Worm (Caenorhabditis elegans) whole organism, dauer: ENCODE measurements around the gene F58A6.1.

Experiments
- unc-62 ChIP-seq: sonication (generic microtip); optimal IDR thresholded peaks from 2 replicates; lab custom pipeline; 2017; ENCODE audit warnings: missing biosample characterization, missing genetic modification reagents, missing genetic modification characterization

F58A6.1 gene

ce11 chrII:5178609-5179008 is 35.9 kb downstream of the F58A6.1 start:
- no peak for TF ChIP-seq unc-62

- no peak for TF ChIP-seq unc-62
Observed at ce11 chrII:5180272-5180671, 37.6 kb downstream of the F58A6.1 start.

DNA sequence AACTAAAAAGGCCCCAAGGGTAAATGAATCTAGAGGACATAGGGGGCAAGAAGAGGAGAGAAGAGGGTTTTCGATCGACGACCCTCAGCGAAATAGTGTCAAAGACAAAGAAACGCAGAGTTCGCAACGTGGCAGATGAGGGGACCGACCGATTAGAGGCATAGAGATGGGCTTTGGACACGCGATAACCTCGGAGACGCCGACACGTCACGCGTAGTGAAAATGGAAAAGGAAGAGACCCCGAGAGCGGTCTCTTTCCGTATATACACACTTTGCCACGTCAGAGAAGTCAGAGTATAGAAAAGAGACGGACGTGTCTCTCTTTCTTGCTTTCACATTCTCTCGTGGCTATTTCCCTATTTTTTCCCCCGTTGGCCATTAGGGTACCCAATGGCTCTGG is 38.8 kb downstream of the F58A6.1 start:
- no peak for TF ChIP-seq unc-62

DNA sequence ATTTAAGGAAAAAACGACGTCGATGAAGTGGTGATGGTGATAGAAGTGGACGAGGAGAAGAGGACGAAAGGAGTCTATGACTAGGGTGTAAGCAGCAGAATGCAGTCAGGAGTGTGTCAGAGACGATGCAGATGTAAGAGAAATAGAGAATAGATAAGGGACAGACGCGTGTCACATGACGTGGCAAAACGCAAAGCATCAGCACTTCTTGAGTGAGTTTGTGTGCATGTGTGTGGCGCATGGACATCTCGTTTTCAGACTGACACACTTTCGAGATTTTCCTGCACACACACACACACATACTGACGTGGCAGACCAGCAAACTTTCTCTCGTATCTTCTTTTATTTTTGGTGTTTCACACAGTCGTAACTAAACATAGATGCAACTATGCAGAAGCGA is 39.7 kb downstream of the F58A6.1 start:
- TF ChIP-seq unc-62 = no peak

ce11 chrII:5183207-5183606 is 40.5 kb downstream of the F58A6.1 start:
- TF ChIP-seq unc-62 = no peak

ce11 chrII:5184661-5185545 is 42.2 kb downstream of the F58A6.1 start:
- TF ChIP-seq unc-62 = no peak

DNA sequence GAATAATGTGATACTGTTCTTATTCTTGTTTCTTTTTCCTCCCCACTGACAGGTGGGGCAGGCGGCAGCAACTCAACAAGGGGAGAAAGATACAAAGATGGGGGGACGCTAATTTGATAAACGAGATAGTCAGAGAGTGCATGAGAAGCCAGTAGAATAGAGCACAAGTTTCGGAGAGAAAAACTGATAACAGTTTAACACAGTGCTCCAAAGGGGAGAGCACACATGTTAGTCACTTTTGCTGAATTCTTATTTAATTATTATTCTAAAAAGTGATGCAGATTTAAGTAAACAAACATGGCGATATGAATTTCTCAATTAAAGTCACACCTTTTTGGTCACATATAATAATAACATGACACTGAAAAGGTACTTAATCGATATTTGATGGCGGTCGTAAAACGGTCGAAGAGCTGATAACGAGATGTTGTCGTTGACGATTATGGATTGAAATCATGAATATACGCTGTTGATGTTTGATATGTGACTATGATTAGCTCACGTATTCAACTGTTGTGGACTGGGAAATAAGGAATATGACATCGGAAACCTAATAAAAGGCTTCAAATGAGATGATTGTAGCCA is 43.3 kb downstream of the F58A6.1 start:
- no peak for TF ChIP-seq unc-62

DNA sequence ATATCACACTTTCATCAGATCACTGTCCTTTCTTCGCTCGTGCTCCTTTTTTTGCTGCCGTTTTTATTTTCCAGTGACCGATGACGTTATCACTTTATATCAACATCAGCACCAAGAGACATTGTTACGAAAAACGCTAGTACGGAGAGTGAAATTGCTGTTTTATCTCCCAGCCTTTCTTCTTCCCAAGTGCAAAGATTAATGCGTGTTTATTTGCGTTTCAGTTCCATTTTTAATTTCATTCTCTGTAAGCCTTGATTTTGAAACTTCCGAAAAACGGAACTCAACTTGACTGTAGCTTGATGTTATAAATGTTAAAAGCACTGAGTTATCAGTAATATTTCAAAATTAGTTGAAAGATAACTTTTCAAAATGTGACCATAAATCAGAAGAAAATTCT is 44.2 kb downstream of the F58A6.1 start:
- TF ChIP-seq unc-62 = no peak

- no peak for TF ChIP-seq unc-62
Observed at ce11 chrII:5187469-5187868, 44.8 kb downstream of the F58A6.1 start, which contains the start of gene crh-2. TSS of gene crh-2 (minus strand) at chrII:5187569.

DNA sequence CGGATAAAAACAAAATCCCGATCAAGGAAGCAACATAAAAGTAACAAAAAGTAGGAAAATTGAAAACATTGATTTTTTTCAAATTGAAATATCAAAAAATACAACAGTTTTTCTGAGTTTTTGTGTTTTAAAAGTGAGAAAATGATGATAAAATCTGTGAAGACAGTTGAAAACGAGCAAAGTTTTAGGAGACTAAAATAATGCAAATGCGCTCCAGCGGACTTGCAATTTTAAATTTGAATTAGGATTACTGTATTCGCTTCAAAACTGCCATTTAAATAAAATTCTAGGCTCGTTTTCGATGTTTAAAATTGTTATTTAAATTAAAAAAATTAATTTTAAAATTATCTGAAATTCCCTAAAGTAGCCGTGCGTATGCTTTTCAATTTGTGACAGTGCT is 45.2 kb downstream of the F58A6.1 start:
- TF ChIP-seq unc-62 = no peak

ce11 chrII:5191766-5192165 is 49.0 kb downstream of the F58A6.1 start:
- no peak for TF ChIP-seq unc-62
